Fruit fly (Drosophila melanogaster): ENCODE measurements around the gene Tob.

The Tob gene

dm6 chrX:16102338-16103218 lies 11.3 kb upstream of the Tob start:
- TF ChIP-seq CG1620 (GFP tag; optimal IDR thresholded peaks at IDR 0.05) = no peak
- TF ChIP-seq cnc (optimal IDR thresholded peaks at IDR 0.05) = no peak
- TF ChIP-seq CG7045 (GFP tag; optimal IDR thresholded peaks at IDR 0.05) = no peak
- peak; percentile 59 for TF ChIP-seq CG11617 (GFP tag; optimal IDR thresholded peaks at IDR 0.05)
- no peak for TF ChIP-seq Hr96 (GFP tag; optimal IDR thresholded peaks at IDR 0.05)
- TF ChIP-seq Mnt (GFP tag; optimal IDR thresholded peaks at IDR 0.05) = peak; percentile 21
- TF ChIP-seq CG14711 (tag; optimal IDR thresholded peaks at IDR 0.05) = peak; percentile 7
- TF ChIP-seq kay (GFP tag; ENCODE audit: borderline replicate concordance) = peak; percentile 74
- TF ChIP-seq ovo (GFP tag; optimal IDR thresholded peaks at IDR 0.05) = no peak
- TF ChIP-seq tj (GFP tag; optimal IDR thresholded peaks at IDR 0.05) = peak; percentile 98
- peak; percentile 23 for TF ChIP-seq CG33017 (tag; optimal IDR thresholded peaks at IDR 0.05)
- peak; percentile 37 for TF ChIP-seq CG7101 (tag; optimal IDR thresholded peaks at IDR 0.05)
- TF ChIP-seq cic (GFP tag; optimal IDR thresholded peaks at IDR 0.05) = peak; percentile 34
- TF ChIP-seq toe (GFP tag; optimal IDR thresholded peaks at IDR 0.05) = no peak
- peak; percentile 8 for TF ChIP-seq pad (GFP tag; optimal IDR thresholded peaks at IDR 0.05)
- TF ChIP-seq Clk (GFP tag; optimal IDR thresholded peaks at IDR 0.05) = no peak
- TF ChIP-seq Crg-1 (GFP tag; optimal IDR thresholded peaks at IDR 0.05) = no peak
- TF ChIP-seq CG5204 (GFP tag; optimal IDR thresholded peaks at IDR 0.05) = no peak
- no peak for TF ChIP-seq CG12768 (GFP tag; optimal IDR thresholded peaks at IDR 0.05)
- TF ChIP-seq bab1 (GFP tag; optimal IDR thresholded peaks at IDR 0.05) = peak; percentile 46

dm6 chrX:16100726-16101351 lies 9.5 kb upstream of the Tob start:
- TF ChIP-seq CG11617 (GFP tag; optimal IDR thresholded peaks at IDR 0.05) (no peak), toe (GFP tag; optimal IDR thresholded peaks at IDR 0.05) (no peak), Mnt (GFP tag; optimal IDR thresholded peaks at IDR 0.05) (no peak), CG5204 (GFP tag; optimal IDR thresholded peaks at IDR 0.05) (no peak), Crg-1 (GFP tag; optimal IDR thresholded peaks at IDR 0.05) (no peak), bab1 (GFP tag; optimal IDR thresholded peaks at IDR 0.05) (no peak), kay (GFP tag; ENCODE audit: borderline replicate concordance) (no peak), CG33017 (tag; optimal IDR thresholded peaks at IDR 0.05) (no peak), cnc (optimal IDR thresholded peaks at IDR 0.05) (no peak), CG1620 (GFP tag; optimal IDR thresholded peaks at IDR 0.05) (no peak), ovo (GFP tag; optimal IDR thresholded peaks at IDR 0.05) (no peak), CG14711 (tag; optimal IDR thresholded peaks at IDR 0.05) (no peak), Clk (GFP tag; optimal IDR thresholded peaks at IDR 0.05) (no peak), tj (GFP tag; optimal IDR thresholded peaks at IDR 0.05) (no peak), pad (GFP tag; optimal IDR thresholded peaks at IDR 0.05) (no peak), CG7045 (GFP tag; optimal IDR thresholded peaks at IDR 0.05) (no peak), CG12768 (GFP tag; optimal IDR thresholded peaks at IDR 0.05) (no peak)

dm6 chrX:16096488-16096887 lies 5.2 kb upstream of the Tob start:
- TF ChIP-seq CG7101 (tag; optimal IDR thresholded peaks at IDR 0.05) (peak; percentile 59), tj (GFP tag; optimal IDR thresholded peaks at IDR 0.05) (no peak), CG11617 (GFP tag; optimal IDR thresholded peaks at IDR 0.05) (no peak), bab1 (GFP tag; optimal IDR thresholded peaks at IDR 0.05) (peak; percentile 3), cic (GFP tag; optimal IDR thresholded peaks at IDR 0.05) (no peak), CG14711 (tag; optimal IDR thresholded peaks at IDR 0.05) (no peak), cnc (optimal IDR thresholded peaks at IDR 0.05) (no peak), Crg-1 (GFP tag; optimal IDR thresholded peaks at IDR 0.05) (peak; percentile 15), CG12768 (GFP tag; optimal IDR thresholded peaks at IDR 0.05) (no peak), CG5204 (GFP tag; optimal IDR thresholded peaks at IDR 0.05) (no peak), CG7045 (GFP tag; optimal IDR thresholded peaks at IDR 0.05) (no peak), toe (GFP tag; optimal IDR thresholded peaks at IDR 0.05) (no peak), Hr96 (GFP tag; optimal IDR thresholded peaks at IDR 0.05) (no peak), Mnt (GFP tag; optimal IDR thresholded peaks at IDR 0.05) (peak; percentile 9), CG33017 (tag; optimal IDR thresholded peaks at IDR 0.05) (no peak), kay (GFP tag; ENCODE audit: borderline replicate concordance) (no peak), Clk (GFP tag; optimal IDR thresholded peaks at IDR 0.05) (no peak), ovo (GFP tag; optimal IDR thresholded peaks at IDR 0.05) (no peak), CG1620 (GFP tag; optimal IDR thresholded peaks at IDR 0.05) (peak; percentile 45), pad (GFP tag; optimal IDR thresholded peaks at IDR 0.05) (peak; percentile 16)

dm6 chrX:16092614-16093280 lies 1.5 kb upstream of the Tob start:
- TF ChIP-seq pad (GFP tag; optimal IDR thresholded peaks at IDR 0.05) (peak; percentile 49), CG12768 (GFP tag; optimal IDR thresholded peaks at IDR 0.05) (peak; percentile 14), CG7101 (tag; optimal IDR thresholded peaks at IDR 0.05) (peak; percentile 63), CG7045 (GFP tag; optimal IDR thresholded peaks at IDR 0.05) (no peak), Clk (GFP tag; optimal IDR thresholded peaks at IDR 0.05) (no peak), CG5204 (GFP tag; optimal IDR thresholded peaks at IDR 0.05) (no peak), CG11617 (GFP tag; optimal IDR thresholded peaks at IDR 0.05) (peak; percentile 14), cic (GFP tag; optimal IDR thresholded peaks at IDR 0.05) (peak; percentile 53), Mnt (GFP tag; optimal IDR thresholded peaks at IDR 0.05) (peak; percentile 21), CG14711 (tag; optimal IDR thresholded peaks at IDR 0.05) (no peak)
